Fruit fly (Drosophila melanogaster) whole organism, embryonic: Measurements from ENCODE around the gene lin-52.
A peak's percentile ranks its signal among the peaks of the same experiment; 100 is the strongest.

ENCODE experiments used
- Bgb ChIP-seq: fragments of 200-800 bp; sonication (Bioruptor generic); IDR thresholded peaks from 2 replicates; pipeline ENCODE4 v1.3.6; 2022; ENCODE audit warnings: missing biosample characterization, missing genetic modification characterization; ENCODE audit not compliant: partially characterized antibody
- CG10147 ChIP-seq: fragments of 200-800 bp; sonication (Bioruptor generic); optimal IDR thresholded peaks from 2 replicates; lab custom pipeline; 2019; ENCODE audit warnings: missing biosample characterization, mild to moderate bottlenecking, missing genetic modification characterization, moderate library complexity
- CG10321 ChIP-seq: fragments of 200-800 bp; sonication (Bioruptor generic); IDR thresholded peaks from 2 replicates; pipeline ENCODE4 v1.3.6; 2022; ENCODE audit warnings: missing biosample characterization, missing genetic modification characterization
- CG11093 ChIP-seq: fragments of 200-800 bp; sonication (Bioruptor generic); IDR thresholded peaks from 3 replicates; pipeline ENCODE4 v1.3.6; 2022; ENCODE audit warnings: missing biosample characterization, missing genetic modification characterization
- CG14965 ChIP-seq: fragments of 200-800 bp; sonication (Bioruptor generic); optimal IDR thresholded peaks from 2 replicates; lab custom pipeline; 2016; ENCODE audit warnings: missing biosample characterization, missing genetic modification characterization, borderline replicate concordance
- CG17186 ChIP-seq: fragments of 200-800 bp; sonication (Bioruptor generic); optimal IDR thresholded peaks from 3 replicates; lab custom pipeline; 2017; ENCODE audit warnings: missing biosample characterization, missing genetic modification reagents, missing genetic modification characterization
- CG17802 ChIP-seq: fragments of 200-800 bp; sonication (Bioruptor generic); optimal IDR thresholded peaks from 2 replicates; lab custom pipeline; 2018; ENCODE audit warnings: missing biosample characterization, mild to moderate bottlenecking, missing genetic modification characterization, moderate library complexity
- CG1832 ChIP-seq: fragments of 200-800 bp; sonication (Bioruptor generic); optimal IDR thresholded peaks from 2 replicates; lab custom pipeline; 2017; ENCODE audit warnings: missing biosample characterization, mild to moderate bottlenecking, missing genetic modification characterization, inconsistent platforms
- CG3065 ChIP-seq: fragments of 200-800 bp; sonication (Bioruptor generic); optimal IDR thresholded peaks from 2 replicates; lab custom pipeline; 2016; ENCODE audit warnings: missing biosample characterization, missing genetic modification characterization
- CG3407 ChIP-seq: fragments of 200-800 bp; sonication (Bioruptor generic); optimal IDR thresholded peaks from 2 replicates; lab custom pipeline; 2018; ENCODE audit warnings: missing biosample characterization, mild to moderate bottlenecking, missing genetic modification characterization
- CG34224 ChIP-seq: fragments of 200-800 bp; sonication (Bioruptor generic); IDR thresholded peaks from 3 replicates; pipeline ENCODE4 v1.3.6; 2022; ENCODE audit warnings: missing biosample characterization, missing genetic modification characterization; ENCODE audit not compliant: partially characterized antibody
- CG34376 ChIP-seq: fragments of 200-800 bp; sonication (Bioruptor generic); optimal IDR thresholded peaks from 2 replicates; lab custom pipeline; 2018; ENCODE audit warnings: missing biosample characterization, mild to moderate bottlenecking, missing genetic modification characterization
- CG43689 ChIP-seq: fragments of 200-800 bp; sonication (Bioruptor generic); IDR thresholded peaks from 2 replicates; pipeline ENCODE4 v1.3.6; 2022; ENCODE audit warnings: missing biosample characterization, missing genetic modification characterization
- CG8089 ChIP-seq: fragments of 200-800 bp; sonication (Bioruptor generic); optimal IDR thresholded peaks from 3 replicates; lab custom pipeline; 2016; ENCODE audit warnings: missing biosample characterization, missing genetic modification characterization
- CG9932 ChIP-seq: fragments of 200-800 bp; sonication (Bioruptor generic); IDR thresholded peaks from 2 replicates; pipeline ENCODE4 v1.3.6; 2022; ENCODE audit warnings: missing biosample characterization, missing genetic modification characterization
- D19A ChIP-seq: fragments of 200-800 bp; optimal IDR thresholded peaks from 3 replicates; lab custom pipeline; 2019; ENCODE audit warnings: missing biosample characterization, mild to moderate bottlenecking, missing genetic modification characterization, moderate library complexity
- Dad ChIP-seq: fragments of 200-800 bp; sonication (Bioruptor generic); optimal IDR thresholded peaks from 3 replicates; lab custom pipeline; 2016; ENCODE audit warnings: missing biosample characterization, missing genetic modification characterization
- Deaf1 ChIP-seq: fragments of 200-800 bp; optimal IDR thresholded peaks from 3 replicates; lab custom pipeline; 2019; ENCODE audit warnings: missing biosample characterization, mild to moderate bottlenecking, missing genetic modification characterization, moderate library complexity
- Dp ChIP-seq: fragments of 200-800 bp; sonication (Bioruptor generic); optimal IDR thresholded peaks from 2 replicates; lab custom pipeline; 2018; ENCODE audit warnings: missing biosample characterization, mild to moderate bottlenecking, missing genetic modification characterization, moderate library complexity
- Eip74EF ChIP-seq, 2 experiments: fragments of 200-800 bp in 1 of 2; fragments of >200 bp in 1 of 2; sonication (Bioruptor generic) in 1 of 2; optimal IDR thresholded peaks; 2 replicates each; lab custom pipeline; 2017 to 2019; ENCODE audit warnings: missing biosample characterization in 2 of 2, missing genetic modification characterization in 2 of 2, mild to moderate bottlenecking in 1 of 2, moderate library complexity in 1 of 2
- Elba2 ChIP-seq: fragments of 200-800 bp; sonication (Bioruptor generic); optimal IDR thresholded peaks from 3 replicates; lab custom pipeline; 2016; ENCODE audit warnings: missing biosample characterization, missing genetic modification characterization
- Ets97D ChIP-seq: fragments of 200-800 bp; sonication (Bioruptor generic); optimal IDR thresholded peaks from 3 replicates; lab custom pipeline; 2016; ENCODE audit warnings: missing biosample characterization, missing genetic modification characterization
- Mad ChIP-seq: fragments of 200-800 bp; sonication (Bioruptor generic); optimal IDR thresholded peaks from 2 replicates; lab custom pipeline; 2016; ENCODE audit warnings: missing biosample characterization, missing genetic modification characterization
- Mes4 ChIP-seq: fragments of 200-800 bp; sonication (Bioruptor generic); optimal IDR thresholded peaks from 2 replicates; lab custom pipeline; 2016; ENCODE audit warnings: missing biosample characterization, missing genetic modification characterization
- Mrtf ChIP-seq: fragments of 200-800 bp; sonication (Bioruptor generic); IDR thresholded peaks from 3 replicates; pipeline ENCODE4 v1.3.6; 2022; ENCODE audit warnings: missing biosample characterization, missing genetic modification characterization
- Side ChIP-seq: fragments of 200-800 bp; sonication (Bioruptor generic); optimal IDR thresholded peaks from 2 replicates; lab custom pipeline; 2016; ENCODE audit warnings: missing biosample characterization, missing genetic modification characterization
- Sox100B ChIP-seq: fragments of 200-800 bp; sonication (Bioruptor generic); optimal IDR thresholded peaks from 3 replicates; lab custom pipeline; 2018; ENCODE audit warnings: missing biosample characterization, mild to moderate bottlenecking, missing genetic modification characterization
- Spps ChIP-seq: fragments of 200-800 bp; sonication (Bioruptor generic); optimal IDR thresholded peaks from 2 replicates; lab custom pipeline; 2018; ENCODE audit warnings: missing biosample characterization, mild to moderate bottlenecking, missing genetic modification characterization
- ato ChIP-seq: fragments of 200-800 bp; sonication (Bioruptor generic); IDR thresholded peaks from 2 replicates; pipeline ENCODE4 v1.3.6; 2022; ENCODE audit warnings: missing biosample characterization, missing genetic modification characterization; ENCODE audit not compliant: partially characterized antibody
- bigmax ChIP-seq: fragments of 200-800 bp; sonication (Bioruptor generic); optimal IDR thresholded peaks from 2 replicates; lab custom pipeline; 2018; ENCODE audit warnings: missing biosample characterization, mild to moderate bottlenecking, missing genetic modification characterization
- cas ChIP-seq: fragments of 200-800 bp; sonication (Bioruptor generic); IDR thresholded peaks from 2 replicates; pipeline ENCODE4 v1.3.6; 2022; ENCODE audit warnings: missing biosample characterization, missing genetic modification characterization
- cg ChIP-seq: fragments of 200-800 bp; sonication (Bioruptor generic); optimal IDR thresholded peaks from 3 replicates; lab custom pipeline; 2019; ENCODE audit warnings: missing biosample characterization, mild to moderate bottlenecking, missing genetic modification characterization, moderate library complexity
- croc ChIP-seq: fragments of 200-800 bp; sonication (Bioruptor generic); conservative IDR thresholded peaks from 3 replicates; pipeline ENCODE4 v1.3.6; 2022; ENCODE audit warnings: missing biosample characterization, missing genetic modification characterization
- dmrt11E ChIP-seq: fragments of 200-800 bp; sonication (Bioruptor generic); optimal IDR thresholded peaks from 3 replicates; lab custom pipeline; 2018; ENCODE audit warnings: missing biosample characterization, mild to moderate bottlenecking, missing genetic modification characterization, moderate library complexity
- emc ChIP-seq: fragments of 200-800 bp; sonication (Bioruptor generic); optimal IDR thresholded peaks from 2 replicates; lab custom pipeline; 2016; ENCODE audit warnings: missing biosample characterization, missing genetic modification characterization
- grn ChIP-seq: fragments of 200-800 bp; sonication (Bioruptor generic); optimal IDR thresholded peaks from 3 replicates; lab custom pipeline; 2017; ENCODE audit warnings: missing biosample characterization, missing genetic modification characterization
- knrl ChIP-seq: fragments of 200-800 bp; sonication (Bioruptor generic); IDR thresholded peaks from 3 replicates; pipeline ENCODE4 v1.3.6; 2022; ENCODE audit warnings: missing biosample characterization, missing genetic modification characterization; ENCODE audit not compliant: partially characterized antibody
- lilli ChIP-seq: fragments of 200-800 bp; sonication (Bioruptor generic); optimal IDR thresholded peaks from 3 replicates; lab custom pipeline; 2016; ENCODE audit warnings: missing biosample characterization, missing genetic modification characterization
- nerfin-1 ChIP-seq: fragments of 200-800 bp; sonication (Bioruptor generic); optimal IDR thresholded peaks from 3 replicates; lab custom pipeline; 2019; ENCODE audit warnings: missing biosample characterization, mild to moderate bottlenecking, missing genetic modification characterization, moderate library complexity
- nmo ChIP-seq: fragments of 200-800 bp; sonication (Bioruptor generic); optimal IDR thresholded peaks from 2 replicates; lab custom pipeline; 2018; ENCODE audit warnings: missing biosample characterization, mild to moderate bottlenecking, missing genetic modification characterization, moderate library complexity
- pfk ChIP-seq: fragments of 200-800 bp; sonication (Bioruptor generic); optimal IDR thresholded peaks from 2 replicates; lab custom pipeline; 2018; ENCODE audit warnings: missing biosample characterization, mild to moderate bottlenecking, missing genetic modification characterization, moderate library complexity
- shn ChIP-seq: fragments of 200-800 bp; sonication (Bioruptor generic); optimal IDR thresholded peaks from 3 replicates; lab custom pipeline; 2016; ENCODE audit warnings: missing biosample characterization, missing genetic modification characterization
- sim ChIP-seq: fragments of 200-800 bp; sonication (Bioruptor generic); IDR thresholded peaks from 2 replicates; pipeline ENCODE4 v1.3.6; 2022; ENCODE audit warnings: missing biosample characterization, missing genetic modification characterization
- sob ChIP-seq: fragments of 200-800 bp; sonication (Bioruptor generic); IDR thresholded peaks from 2 replicates; pipeline ENCODE4 v1.3.6; 2022; ENCODE audit warnings: missing biosample characterization, missing genetic modification characterization
- sqz ChIP-seq: fragments of 200-800 bp; sonication (Bioruptor generic); optimal IDR thresholded peaks from 3 replicates; lab custom pipeline; 2018; ENCODE audit warnings: missing biosample characterization, mild to moderate bottlenecking, missing genetic modification characterization
- usp ChIP-seq: fragments of >200 bp; optimal IDR thresholded peaks from 2 replicates; lab custom pipeline; 2017; ENCODE audit warnings: missing biosample characterization, missing genetic modification characterization
- z ChIP-seq: fragments of 200-800 bp; sonication (Bioruptor generic); IDR thresholded peaks from 3 replicates; pipeline ENCODE4 v1.3.6; 2022; ENCODE audit warnings: missing biosample characterization, missing genetic modification characterization

Gene lin-52

DNA sequence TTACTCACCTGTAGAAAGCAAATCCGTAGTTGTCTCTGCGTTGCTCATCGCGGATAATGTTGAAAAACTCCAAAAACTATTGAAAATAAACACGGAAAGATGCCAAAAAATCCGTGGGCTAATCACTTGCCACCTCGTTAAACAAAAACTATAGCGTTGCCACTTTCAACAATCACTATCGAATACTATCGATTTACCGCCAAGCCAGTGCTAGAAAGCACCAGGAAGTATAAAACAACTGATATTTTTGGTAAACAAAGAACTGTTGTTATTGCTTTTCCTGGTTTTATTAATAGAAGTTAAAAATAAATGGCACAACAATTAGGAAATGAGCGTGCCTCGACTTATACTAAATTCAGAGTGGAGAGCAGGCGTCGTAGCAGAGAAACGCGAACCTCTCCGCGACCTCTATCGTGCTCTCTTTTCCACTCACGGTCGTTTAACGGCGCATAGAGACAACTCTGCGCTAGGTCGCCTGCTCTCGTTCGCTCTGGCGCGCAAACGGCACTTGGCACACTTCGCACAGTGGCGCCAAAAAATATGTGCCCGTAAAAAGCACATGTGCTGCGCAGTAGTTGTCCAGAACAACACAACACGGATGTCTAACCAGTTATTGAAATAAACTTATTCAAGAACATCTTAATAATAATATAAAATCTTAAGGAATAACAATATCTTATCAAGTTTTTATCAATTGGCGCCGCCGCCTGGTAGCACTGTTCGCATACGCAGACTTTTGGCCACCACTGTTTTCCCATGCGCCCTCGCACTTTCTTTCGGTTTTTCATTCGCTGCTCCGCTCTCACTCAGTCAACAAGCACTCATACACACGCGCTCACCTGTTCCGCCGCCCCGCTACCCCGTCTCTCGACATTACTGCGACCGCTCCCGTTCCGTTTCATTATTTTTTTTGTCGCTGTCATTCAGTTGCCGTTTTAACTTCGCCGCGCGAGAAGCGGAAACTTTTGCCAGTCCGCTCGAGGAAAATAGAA is at the start of gene lin-52, which contains the start of gene CG15771 (continued):
- TF ChIP-seq CG1832 (GFP tag; lab: Kevin White, UChicago) (peak; percentile 85), Sox100B (peak; percentile 96), CG9932 (peak; percentile 96), z (GFP tag; lab: Robert Waterston, UW) (peak; percentile 76), Bgb (GFP tag; lab: Robert Waterston, UW) (peak; percentile 21; the same call in 1 of the 2 replicates), CG34376 (peak; percentile 98), CG10321 (GFP tag; lab: Robert Waterston, UW) (peak; percentile 90), CG14965 (GFP tag; lab: Kevin White, UChicago) (no peak), pfk (GFP tag; lab: Kevin White, UChicago) (peak; percentile 89), sqz (peak; percentile 96), lilli (GFP tag; lab: Kevin White, UChicago) (peak; percentile 92), CG3065 (GFP tag; lab: Kevin White, UChicago) (peak; percentile 76), knrl (peak; percentile 64), grn (GFP tag; lab: Kevin White, UChicago) (peak; percentile 45), Side (GFP tag; lab: Kevin White, UChicago) (peak; percentile 35), CG11093 (GFP tag; lab: Robert Waterston, UW) (peak; percentile 96), sob (GFP tag; lab: Robert Waterston, UW) (peak; percentile 95), ato (0 out of 2 replicates have a peak, but pooled peaks have one; percentile 32), emc (peak; percentile 39), Mad (GFP tag; lab: Kevin White, UChicago) (peak; percentile 82), usp (no peak), cg (peak; percentile 70), CG8089 (GFP tag; lab: Kevin White, UChicago) (peak; percentile 51), nmo (GFP tag; lab: Kevin White, UChicago) (peak; percentile 94), CG17802 (tag; lab: Kevin White, UChicago) (peak; percentile 44), sim (peak; percentile 92), Ets97D (GFP tag; lab: Kevin White, UChicago) (peak; percentile 65), CG17186 (GFP tag; lab: Kevin White, UChicago) (peak; percentile 62), shn (GFP tag; lab: Kevin White, UChicago) (peak; percentile 43), CG10147 (GFP tag; lab: Kevin White, UChicago) (peak; percentile 93), CG3407 (GFP tag; lab: Kevin White, UChicago) (peak; percentile 89), cas (peak; percentile 87), Spps (tag; lab: Kevin White, UChicago) (peak; percentile 84), Elba2 (GFP tag; lab: Kevin White, UChicago) (no peak), Deaf1 (tag; lab: Kevin White, UChicago) (peak; percentile 79), CG43689 (GFP tag; lab: Robert Waterston, UW) (peak; percentile 83), Mrtf (GFP tag; lab: Robert Waterston, UW) (peak; percentile 94), D19A (tag; lab: Kevin White, UChicago) (peak; percentile 91), Dad (GFP tag; lab: Kevin White, UChicago) (peak; percentile 46), croc (GFP tag; lab: Robert Waterston, UW) (peak; percentile 93), bigmax (GFP tag; lab: Kevin White, UChicago) (no peak), CG34224 (GFP tag; lab: Robert Waterston, UW) (peak; percentile 64; the same call in 2 of the 3 replicates), dmrt11E (tag; lab: Kevin White, UChicago) (peak; percentile 86), nerfin-1 (tag; lab: Kevin White, UChicago) (peak; percentile 91), Eip74EF (GFP tag; optimal IDR thresholded peaks at IDR 0.05; lab: Kevin White, UChicago) (peak in 1 of 2 experiments; percentile 94), Mes4 (peak; percentile 60), Dp (peak; percentile 57)
